Fruit fly (Drosophila melanogaster) whole organism, wandering third instar larva: ENCODE measurements around the gene AANATL2.

Source experiments
- Abd-B ChIP-seq: fragments of >200 bp; optimal IDR thresholded peaks from 2 replicates; lab custom pipeline; 2017; ENCODE audit warnings: missing biosample characterization, missing genetic modification characterization
- CG32264 ChIP-seq: fragments of 200-800 bp; sonication (Bioruptor generic); optimal IDR thresholded peaks from 2 replicates; lab custom pipeline; 2016; ENCODE audit warnings: missing biosample characterization, missing genetic modification characterization
- CG9705 ChIP-seq: fragments of 200-800 bp; sonication (Bioruptor generic); optimal IDR thresholded peaks from 2 replicates; lab custom pipeline; 2018; ENCODE audit warnings: missing biosample characterization, mild to moderate bottlenecking, missing genetic modification characterization
- CrebA ChIP-seq: fragments of 200-800 bp; sonication (Bioruptor generic); optimal IDR thresholded peaks from 2 replicates; lab custom pipeline; 2016; ENCODE audit warnings: missing biosample characterization, mild to moderate bottlenecking, missing genetic modification characterization, borderline replicate concordance
- Dif ChIP-seq: fragments of 200-275, 200-300 bp; sonication (Bioruptor generic); optimal IDR thresholded peaks from 2 replicates; lab custom pipeline; 2018; ENCODE audit warnings: missing biosample characterization, missing genetic modification characterization; ENCODE audit not compliant: partially characterized antibody
- GATAd ChIP-seq: sonication (Bioruptor generic); optimal IDR thresholded peaks from 2 replicates; lab custom pipeline; 2016; ENCODE audit warnings: missing biosample characterization, missing genetic modification characterization
- HLH106 ChIP-seq: fragments of 200-800 bp; optimal IDR thresholded peaks from 3 replicates; lab custom pipeline; 2019; ENCODE audit warnings: missing biosample characterization, mild to moderate bottlenecking, missing genetic modification characterization, moderate library complexity
- Jra ChIP-seq: sonication (Bioruptor generic); optimal IDR thresholded peaks from 2 replicates; lab custom pipeline; 2016; ENCODE audit warnings: missing biosample characterization, missing genetic modification characterization
- Mio ChIP-seq: sonication (Bioruptor generic); optimal IDR thresholded peaks from 2 replicates; lab custom pipeline; 2016; ENCODE audit warnings: missing biosample characterization, missing genetic modification characterization
- N ChIP-seq: fragments of >200 bp; optimal IDR thresholded peaks from 2 replicates; lab custom pipeline; 2018; ENCODE audit warnings: missing biosample characterization, missing external identifiers, missing genetic modification characterization
- OdsH ChIP-seq: fragments of 200-800 bp; sonication (Bioruptor generic); optimal IDR thresholded peaks from 2 replicates; lab custom pipeline; 2016; ENCODE audit warnings: missing biosample characterization, mild to moderate bottlenecking, missing genetic modification characterization
- Rel ChIP-seq, 2 experiments: fragments of 200-800 bp; sonication (Bioruptor generic) in 1 of 2; optimal IDR thresholded peaks; 2 replicates in 1 of 2; 3 replicates in 1 of 2; lab custom pipeline; 2016 to 2019; ENCODE audit warnings: mild to moderate bottlenecking in 2 of 2, missing biosample characterization in 2 of 2, missing genetic modification characterization in 2 of 2, moderate library complexity in 1 of 2
- Sp1 ChIP-seq: fragments of 200-800 bp; sonication (Bioruptor generic); optimal IDR thresholded peaks from 3 replicates; lab custom pipeline; 2019; ENCODE audit warnings: missing biosample characterization, mild to moderate bottlenecking, missing genetic modification characterization, moderate library complexity
- Vsx2 ChIP-seq: fragments of 200-300, 225-300 bp; sonication (Bioruptor generic); optimal IDR thresholded peaks from 2 replicates; lab custom pipeline; 2018; ENCODE audit warnings: missing biosample characterization, missing genetic modification characterization; ENCODE audit not compliant: partially characterized antibody
- br ChIP-seq: fragments of 200-800 bp; sonication (Bioruptor generic); optimal IDR thresholded peaks from 2 replicates; lab custom pipeline; 2016; ENCODE audit warnings: missing biosample characterization, missing genetic modification characterization
- brk ChIP-seq: fragments of 200-800 bp; sonication (Bioruptor generic); optimal IDR thresholded peaks from 2 replicates; lab custom pipeline; 2016; ENCODE audit warnings: missing biosample characterization, mild to moderate bottlenecking, missing genetic modification characterization
- dmrt93B ChIP-seq: fragments of 200-800 bp; sonication (Bioruptor generic); optimal IDR thresholded peaks from 2 replicates; lab custom pipeline; 2018; ENCODE audit warnings: missing biosample characterization, mild to moderate bottlenecking, missing genetic modification characterization
- dsf ChIP-seq: sonication (Bioruptor generic); optimal IDR thresholded peaks from 2 replicates; lab custom pipeline; 2016; ENCODE audit warnings: missing biosample characterization, missing genetic modification characterization, borderline replicate concordance
- ey ChIP-seq: fragments of 200-800 bp; sonication (Bioruptor generic); optimal IDR thresholded peaks from 2 replicates; lab custom pipeline; 2016; ENCODE audit warnings: missing biosample characterization, missing genetic modification characterization
- fru ChIP-seq: fragments of 200-800 bp; sonication (Bioruptor generic); optimal IDR thresholded peaks from 3 replicates; lab custom pipeline; 2016; ENCODE audit warnings: missing biosample characterization, mild to moderate bottlenecking, missing genetic modification characterization
- h ChIP-seq: fragments of 200-800 bp; sonication (Bioruptor generic); optimal IDR thresholded peaks from 3 replicates; lab custom pipeline; 2016; ENCODE audit warnings: missing biosample characterization, mild to moderate bottlenecking, missing genetic modification characterization
- jim ChIP-seq: fragments of 175-275, 200-325 bp; sonication (Bioruptor generic); optimal IDR thresholded peaks from 2 replicates; lab custom pipeline; 2016; ENCODE audit warnings: missing biosample characterization, mild to moderate bottlenecking, missing genetic modification characterization
- lola ChIP-seq: fragments of >200 bp; optimal IDR thresholded peaks from 2 replicates; lab custom pipeline; 2017; ENCODE audit warnings: missing biosample characterization, missing genetic modification characterization
- sage ChIP-seq: fragments of 200-800 bp; sonication (Bioruptor generic); optimal IDR thresholded peaks from 2 replicates; lab custom pipeline; 2016; ENCODE audit warnings: missing biosample characterization, mild to moderate bottlenecking, missing genetic modification characterization
- sv ChIP-seq: fragments of 200-800 bp; sonication (Bioruptor generic); optimal IDR thresholded peaks from 3 replicates; lab custom pipeline; 2016; ENCODE audit warnings: missing biosample characterization, missing genetic modification characterization
- tai ChIP-seq: sonication (Bioruptor generic); optimal IDR thresholded peaks from 2 replicates; lab custom pipeline; 2016; ENCODE audit warnings: missing biosample characterization, missing genetic modification characterization
- usp ChIP-seq: fragments of >200 bp; optimal IDR thresholded peaks from 2 replicates; lab custom pipeline; 2017; ENCODE audit warnings: missing biosample characterization, missing genetic modification characterization
- woc ChIP-seq: sonication (Bioruptor generic); optimal IDR thresholded peaks from 2 replicates; lab custom pipeline; 2016; ENCODE audit warnings: missing biosample characterization, mild to moderate bottlenecking, missing genetic modification characterization

AANATL2 gene

DNA sequence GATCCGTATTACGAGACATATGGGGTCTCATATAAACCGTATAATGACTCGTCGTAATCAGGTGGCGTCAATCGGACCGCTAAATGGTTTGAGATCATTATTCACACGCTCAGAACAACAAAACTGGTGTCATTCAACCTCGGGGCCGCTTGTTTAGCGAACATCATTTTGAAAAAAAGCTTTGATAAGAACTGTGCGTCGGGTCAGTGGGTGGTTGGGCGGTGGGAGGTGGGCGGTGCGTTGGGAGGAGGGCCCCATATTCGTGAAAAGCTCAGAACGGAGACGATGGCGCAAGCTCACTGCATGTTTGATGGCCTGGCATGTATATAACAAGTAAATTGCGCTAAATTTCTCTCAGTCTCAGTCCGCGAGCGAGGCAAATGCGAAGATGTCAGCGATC lies at the start of gene AANATL2:
Gene AANATL2, plus strand, starts transcription at position 372 of the 400 bp plus-strand sequence.
- TF ChIP-seq Vsx2 (GFP tag; lab: Kevin White, UChicago) (no peak), dsf (no peak), sage (no peak), brk (GFP tag; lab: Kevin White, UChicago) (no peak), GATAd (GFP tag; lab: Kevin White, UChicago) (no peak), dmrt93B (GFP tag; lab: Kevin White, UChicago) (no peak), Sp1 (GFP tag; lab: Kevin White, UChicago) (no peak)

DNA sequence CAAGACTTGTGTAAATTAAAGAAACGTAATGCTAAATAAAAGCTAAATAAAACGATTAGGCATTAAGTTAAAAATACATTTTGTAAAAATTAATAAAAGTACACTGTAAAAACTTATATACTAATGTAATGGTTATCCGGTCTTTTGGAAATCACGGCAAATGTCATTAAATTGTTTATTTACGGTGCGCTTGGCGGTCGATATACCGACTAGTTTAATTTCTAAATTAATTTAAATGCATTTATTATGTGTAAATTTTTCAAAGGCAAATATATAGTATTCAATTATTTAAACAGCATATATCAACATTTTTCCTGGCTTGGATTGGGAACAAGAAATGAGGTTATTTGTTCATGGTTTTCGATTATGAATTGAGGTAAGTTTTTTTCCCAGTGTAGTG lies 44.8 kb upstream of the AANATL2 start:
- TF ChIP-seq CG9705 (GFP tag; lab: Kevin White, UChicago) (no peak), usp (no peak), Sp1 (GFP tag; lab: Kevin White, UChicago) (no peak), br (GFP tag; lab: Kevin White, UChicago) (no peak), fru (GFP tag; lab: Kevin White, UChicago) (no peak), dmrt93B (GFP tag; lab: Kevin White, UChicago) (no peak), Mio (GFP tag; lab: Kevin White, UChicago) (no peak), CG32264 (GFP tag; lab: Kevin White, UChicago) (no peak), GATAd (GFP tag; lab: Kevin White, UChicago) (no peak), jim (GFP tag; lab: Kevin White, UChicago) (no peak), tai (GFP tag; lab: Kevin White, UChicago) (no peak), N (no peak)
- TF ChIP-seq, all 38 proteins: peak for 0

DNA sequence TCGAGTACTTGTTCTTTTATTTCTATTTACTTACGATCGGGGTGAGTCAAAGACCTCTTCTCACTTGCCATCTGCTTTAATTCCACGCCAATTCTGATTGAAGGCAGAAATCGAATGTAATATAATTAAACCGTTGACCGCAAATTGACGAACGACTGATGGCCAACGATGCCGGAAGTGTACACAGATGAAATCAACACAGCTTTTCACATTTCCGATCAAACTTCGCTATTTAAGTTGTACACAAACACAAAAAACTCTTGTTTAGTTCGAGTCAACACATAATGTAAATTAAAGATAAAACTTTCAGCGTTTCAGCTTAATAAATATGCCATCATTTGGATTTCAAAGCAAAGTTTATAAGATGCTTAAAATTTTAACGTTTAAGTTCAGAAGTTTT lies 44.1 kb upstream of the AANATL2 start:
- TF ChIP-seq ey (GFP tag; lab: Kevin White, UChicago) (no peak), OdsH (GFP tag; lab: Kevin White, UChicago) (no peak), br (GFP tag; lab: Kevin White, UChicago) (no peak)

DNA sequence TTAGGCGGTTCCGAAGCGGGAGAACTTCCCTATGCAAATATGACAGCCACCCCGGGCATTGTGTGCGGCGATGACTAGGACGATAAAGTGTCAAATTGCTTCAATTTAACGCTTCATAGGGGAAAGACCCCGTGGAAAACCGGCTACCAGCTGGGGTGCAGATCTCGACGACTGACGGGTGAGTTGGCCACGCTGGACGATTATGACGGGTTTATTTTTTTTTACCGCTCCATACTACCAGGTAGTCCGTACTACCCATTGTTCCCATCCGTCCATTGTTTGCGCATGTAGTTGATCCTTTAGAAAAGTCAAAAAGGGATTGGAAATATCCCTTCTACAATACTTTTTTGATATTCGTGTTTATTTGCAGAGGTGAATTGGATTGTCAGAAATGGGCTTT lies 42.2 kb upstream of the AANATL2 start:
- TF ChIP-seq Abd-B (GFP tag; lab: Kevin White, UChicago) (no peak), lola (GFP tag; lab: Kevin White, UChicago) (no peak), Rel (GFP tag; optimal IDR thresholded peaks at IDR 0.05; lab: Kevin White, UChicago) (no peak), Rel (tag; optimal IDR thresholded peaks at IDR 0.05; lab: Kevin White, UChicago) (no peak), h (GFP tag; lab: Kevin White, UChicago) (no peak)

DNA sequence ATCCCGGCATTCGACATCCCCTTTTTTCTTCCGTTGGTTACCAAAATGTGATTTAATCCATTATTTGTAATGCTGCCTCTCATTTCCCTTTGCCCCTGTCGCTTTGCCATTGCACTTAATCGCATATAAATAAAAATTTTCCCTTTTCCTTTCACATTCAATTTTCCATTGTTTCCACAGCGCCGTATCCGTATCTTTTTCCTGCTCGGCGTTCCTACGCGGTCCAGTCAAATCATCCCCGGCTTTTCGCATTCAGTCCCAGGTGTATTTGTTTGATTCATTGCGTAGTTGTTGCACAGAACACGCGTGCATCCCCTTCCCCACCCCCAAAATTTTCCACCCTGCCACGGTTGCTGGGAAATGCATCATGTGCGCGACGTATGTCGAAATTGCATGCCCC lies 39.8 kb upstream of the AANATL2 start:
- TF ChIP-seq sv, result no peak
- no peak for TF ChIP-seq CG32264 (GFP tag; lab: Kevin White, UChicago)
- TF ChIP-seq N, result no peak
- TF ChIP-seq Mio (GFP tag; lab: Kevin White, UChicago), result no peak
- no peak for TF ChIP-seq fru (GFP tag; lab: Kevin White, UChicago)
- TF ChIP-seq CrebA (GFP tag; lab: Kevin White, UChicago), result no peak
- TF ChIP-seq HLH106 (tag; lab: Kevin White, UChicago), result no peak
- no peak for TF ChIP-seq tai (GFP tag; lab: Kevin White, UChicago)

DNA sequence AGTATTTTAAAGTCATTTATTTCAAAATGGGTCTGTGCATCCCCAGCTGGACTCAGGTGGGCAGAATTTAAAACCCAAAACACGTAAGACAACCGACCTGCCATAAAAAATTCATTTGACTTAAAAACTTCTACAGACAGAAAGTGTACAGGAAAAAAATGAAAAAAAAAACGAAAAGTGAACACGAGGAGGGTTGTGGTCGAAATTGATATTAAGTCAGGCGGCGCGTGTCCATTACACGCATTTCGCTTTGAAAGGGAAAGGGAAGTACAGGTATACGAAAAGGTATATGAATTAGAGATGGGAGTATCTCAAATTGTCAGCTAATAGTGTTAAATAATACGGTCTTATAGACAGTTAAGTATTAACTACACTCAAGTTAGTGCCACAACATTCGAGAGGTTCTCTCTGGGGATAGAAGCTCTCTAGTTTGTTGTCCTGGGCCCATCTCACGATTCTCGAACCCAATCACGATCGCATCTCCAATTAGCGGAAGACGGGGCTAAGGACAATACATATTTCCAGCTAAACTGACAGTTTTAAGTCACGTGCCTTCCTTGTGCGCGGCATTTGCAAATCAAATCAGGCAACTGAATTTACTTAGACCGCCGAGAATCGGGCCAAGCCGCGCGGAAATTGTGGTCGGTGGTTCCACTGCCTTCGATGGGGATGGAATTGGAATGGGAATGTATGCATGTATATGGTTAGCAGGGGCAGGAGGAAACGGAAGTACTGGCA lies 36.8 kb upstream of the AANATL2 start:
- TF ChIP-seq h (GFP tag; lab: Kevin White, UChicago), result peak; percentile 23
- no peak for TF ChIP-seq N

DNA sequence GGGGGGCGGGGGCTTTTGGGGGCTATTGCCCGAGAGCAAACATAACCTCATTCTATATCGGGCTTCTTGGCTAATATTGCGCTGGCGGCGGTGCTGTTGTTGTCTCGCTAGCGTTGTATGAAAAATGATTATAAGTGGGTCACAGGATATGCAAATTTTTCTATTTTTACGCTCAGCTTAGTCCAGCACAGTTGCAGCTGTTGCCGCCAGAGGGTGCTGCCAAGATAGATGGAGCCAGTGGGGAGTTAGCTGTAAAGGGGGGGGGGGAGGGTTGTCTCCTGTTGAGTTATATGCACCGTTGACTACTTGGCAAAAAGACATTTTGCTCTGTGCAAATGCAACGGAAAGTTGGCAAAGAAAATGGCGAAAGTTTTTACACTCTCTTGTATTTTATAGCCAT lies 34.7 kb upstream of the AANATL2 start:
- TF ChIP-seq woc (GFP tag; lab: Kevin White, UChicago) (no peak), jim (GFP tag; lab: Kevin White, UChicago) (no peak), Dif (GFP tag; lab: Kevin White, UChicago) (no peak), brk (GFP tag; lab: Kevin White, UChicago) (no peak), h (GFP tag; lab: Kevin White, UChicago) (no peak), Mio (GFP tag; lab: Kevin White, UChicago) (no peak), Jra (GFP tag; lab: Kevin White, UChicago) (no peak), lola (GFP tag; lab: Kevin White, UChicago) (no peak)
